Fruit fly (Drosophila melanogaster) whole organism, embryonic: ENCODE data around the gene CG10347.
A peak's percentile ranks its signal among the peaks of the same experiment; 100 is the strongest.

Experiments used
- CG1647 ChIP-seq: fragments of 200-800 bp; sonication (Bioruptor generic); optimal IDR thresholded peaks from 3 replicates; lab custom pipeline; 2016; ENCODE audit warnings: missing biosample characterization, missing genetic modification characterization
- CG2678 ChIP-seq: fragments of 200-800 bp; sonication (Bioruptor generic); optimal IDR thresholded peaks from 3 replicates; lab custom pipeline; 2019; ENCODE audit warnings: missing biosample characterization, mild to moderate bottlenecking, missing genetic modification characterization, moderate library complexity
- Camta ChIP-seq: fragments of 200-800 bp; sonication (Bioruptor generic); optimal IDR thresholded peaks from 2 replicates; lab custom pipeline; 2016; ENCODE audit warnings: missing biosample characterization, missing genetic modification characterization
- slou ChIP-seq: fragments of 200-800 bp; sonication (Bioruptor generic); optimal IDR thresholded peaks from 3 replicates; lab custom pipeline; 2016; ENCODE audit warnings: missing biosample characterization, missing genetic modification characterization
- sna ChIP-seq: fragments of 200-800 bp; sonication (Bioruptor generic); IDR thresholded peaks from 2 replicates; pipeline ENCODE4 v1.3.6; 2022; ENCODE audit warnings: missing biosample characterization, missing genetic modification characterization; ENCODE audit not compliant: partially characterized antibody
- sug ChIP-seq: fragments of 200-800 bp; optimal IDR thresholded peaks from 2 replicates; lab custom pipeline; 2019; ENCODE audit warnings: missing biosample characterization, mild to moderate bottlenecking, missing genetic modification characterization, moderate library complexity
- tio ChIP-seq: fragments of 200-800 bp; sonication (Bioruptor generic); optimal IDR thresholded peaks from 2 replicates; lab custom pipeline; 2017; ENCODE audit warnings: missing biosample characterization, missing genetic modification characterization, inconsistent platforms

- TF ChIP-seq tio (GFP tag; lab: Kevin White, UChicago) (no peak), CG2678 (tag; lab: Kevin White, UChicago) (no peak), CG1647 (GFP tag; lab: Kevin White, UChicago) (no peak), sug (peak; percentile 38), Camta (GFP tag; lab: Kevin White, UChicago) (no peak), sna (GFP tag; lab: Robert Waterston, UW) (no peak), slou (no peak)
These were observed 20.6 kb upstream of the CG10347 start for dm6 chrX:11875146-11875830.
